Fruit fly (Drosophila melanogaster): Measurements from ENCODE around the gene Ccp84Ac.

Gene Ccp84Ac

DNA sequence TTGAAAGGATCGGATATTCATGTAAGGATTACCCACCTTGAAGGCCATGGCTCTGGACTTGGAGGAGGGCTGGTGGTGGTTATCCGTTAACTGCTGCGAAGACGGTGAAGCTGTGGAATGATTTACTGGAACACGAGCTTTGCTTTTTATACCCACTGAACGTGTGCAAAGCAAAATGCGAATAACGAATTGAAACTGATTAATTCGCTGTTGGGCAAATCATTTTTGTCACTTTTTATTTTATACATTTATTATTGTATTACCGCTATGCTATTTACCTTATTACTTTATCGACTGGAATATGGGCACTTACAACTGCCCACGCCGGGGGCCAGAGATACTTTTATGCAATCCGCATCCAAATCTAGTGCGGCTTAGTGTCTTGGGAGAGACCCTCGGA lies 5.9 kb downstream of the Ccp84Ac start, which contains the start of gene Ccp84Af:
Gene Ccp84Af (minus strand): TSS at position 101 of the 400 bp plus-strand sequence.
- TF ChIP-seq EcR (GFP tag; optimal IDR thresholded peaks at IDR 0.05) (no peak), usp (GFP tag; optimal IDR thresholded peaks at IDR 0.05) (no peak), pan (optimal IDR thresholded peaks at IDR 0.05) (no peak), CG8478 (optimal IDR thresholded peaks at IDR 0.05) (no peak), Dll (optimal IDR thresholded peaks at IDR 0.05) (no peak), psq (optimal IDR thresholded peaks at IDR 0.05) (no peak)

- TF ChIP-seq pan (optimal IDR thresholded peaks at IDR 0.05): no peak
- TF ChIP-seq Dll (optimal IDR thresholded peaks at IDR 0.05): no peak
- TF ChIP-seq psq (optimal IDR thresholded peaks at IDR 0.05): no peak
- TF ChIP-seq usp (GFP tag; optimal IDR thresholded peaks at IDR 0.05): no peak
- no peak for TF ChIP-seq CG8478 (optimal IDR thresholded peaks at IDR 0.05)
- no peak for TF ChIP-seq EcR (GFP tag; optimal IDR thresholded peaks at IDR 0.05)
Measured at dm6 chr3R:6688160-6688559, 7.9 kb downstream of the Ccp84Ac start.

dm6 chr3R:6687219-6687618 lies 8.9 kb downstream of the Ccp84Ac start:
- no peak for TF ChIP-seq EcR (GFP tag; optimal IDR thresholded peaks at IDR 0.05)
- no peak for TF ChIP-seq pan (optimal IDR thresholded peaks at IDR 0.05)
- TF ChIP-seq Dll (optimal IDR thresholded peaks at IDR 0.05): no peak
- no peak for TF ChIP-seq CG8478 (optimal IDR thresholded peaks at IDR 0.05)

dm6 chr3R:6686428-6686827 lies 9.6 kb downstream of the Ccp84Ac start, which contains the start of gene Ccp84Ag:
Gene Ccp84Ag, plus strand, starts transcription at chr3R:6686728.
- TF ChIP-seq psq (optimal IDR thresholded peaks at IDR 0.05): no peak
- no peak for TF ChIP-seq CG8478 (optimal IDR thresholded peaks at IDR 0.05)
- TF ChIP-seq usp (GFP tag; optimal IDR thresholded peaks at IDR 0.05): no peak
- no peak for TF ChIP-seq EcR (GFP tag; optimal IDR thresholded peaks at IDR 0.05)
- TF ChIP-seq pan (optimal IDR thresholded peaks at IDR 0.05): no peak
- no peak for TF ChIP-seq Dll (optimal IDR thresholded peaks at IDR 0.05)

- TF ChIP-seq psq (optimal IDR thresholded peaks at IDR 0.05) (no peak), EcR (GFP tag; optimal IDR thresholded peaks at IDR 0.05) (no peak), usp (GFP tag; optimal IDR thresholded peaks at IDR 0.05) (no peak), Dll (optimal IDR thresholded peaks at IDR 0.05) (no peak), CG8478 (optimal IDR thresholded peaks at IDR 0.05) (no peak), pan (optimal IDR thresholded peaks at IDR 0.05) (no peak)
Measured at dm6 chr3R:6684145-6684544, 11.9 kb downstream of the Ccp84Ac start, which contains the start of gene Edg84A. Gene Edg84A, plus strand, starts transcription at chr3R:6684445.

- TF ChIP-seq pan (optimal IDR thresholded peaks at IDR 0.05) (no peak), EcR (GFP tag; optimal IDR thresholded peaks at IDR 0.05) (no peak), usp (GFP tag; optimal IDR thresholded peaks at IDR 0.05) (no peak), Dll (optimal IDR thresholded peaks at IDR 0.05) (no peak), psq (optimal IDR thresholded peaks at IDR 0.05) (no peak)
Measured at dm6 chr3R:6683671-6684070, 12.4 kb downstream of the Ccp84Ac start.

dm6 chr3R:6683135-6683534 lies 12.9 kb downstream of the Ccp84Ac start:
- TF ChIP-seq pan (optimal IDR thresholded peaks at IDR 0.05) (no peak), EcR (GFP tag; optimal IDR thresholded peaks at IDR 0.05) (no peak), usp (GFP tag; optimal IDR thresholded peaks at IDR 0.05) (no peak), Dll (optimal IDR thresholded peaks at IDR 0.05) (no peak), psq (optimal IDR thresholded peaks at IDR 0.05) (no peak), CG8478 (optimal IDR thresholded peaks at IDR 0.05) (no peak)

- TF ChIP-seq EcR (GFP tag; optimal IDR thresholded peaks at IDR 0.05) (peak in 1 of 2 experiments; percentile 16), usp (GFP tag; optimal IDR thresholded peaks at IDR 0.05) (no peak), psq (optimal IDR thresholded peaks at IDR 0.05) (no peak), pan (optimal IDR thresholded peaks at IDR 0.05) (no peak), CG8478 (optimal IDR thresholded peaks at IDR 0.05) (peak; percentile 89), Dll (optimal IDR thresholded peaks at IDR 0.05) (no peak)
Measured at dm6 chr3R:6678480-6678879, 17.6 kb downstream of the Ccp84Ac start, which contains the start of gene lab. Gene lab, minus strand, starts transcription at chr3R:6678590.

DNA sequence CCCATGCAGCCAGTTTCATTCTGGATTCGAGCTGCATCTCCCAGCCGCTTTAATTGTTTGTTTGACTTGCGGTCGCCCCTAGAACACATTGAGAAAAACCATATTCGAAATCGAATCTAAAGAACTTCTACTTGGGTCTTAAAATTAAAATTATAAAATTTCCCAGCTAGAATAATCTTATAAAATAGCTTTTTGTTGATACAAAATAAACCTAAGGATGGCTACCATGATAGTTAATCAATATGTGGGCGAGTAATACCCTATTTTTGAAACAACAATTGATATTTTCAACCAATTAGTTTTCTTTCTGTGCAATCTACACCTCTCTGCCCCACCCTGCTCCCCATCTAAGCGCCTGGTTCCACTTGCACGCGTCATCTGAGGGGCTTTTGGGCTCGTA lies 21.5 kb downstream of the Ccp84Ac start:
- TF ChIP-seq usp (GFP tag; optimal IDR thresholded peaks at IDR 0.05) (no peak), psq (optimal IDR thresholded peaks at IDR 0.05) (no peak), EcR (GFP tag; optimal IDR thresholded peaks at IDR 0.05) (no peak), Dll (optimal IDR thresholded peaks at IDR 0.05) (no peak), CG8478 (optimal IDR thresholded peaks at IDR 0.05) (no peak), pan (optimal IDR thresholded peaks at IDR 0.05) (no peak)

dm6 chr3R:6672303-6673007 lies 23.6 kb downstream of the Ccp84Ac start:
- TF ChIP-seq psq (optimal IDR thresholded peaks at IDR 0.05) (no peak), EcR (GFP tag; optimal IDR thresholded peaks at IDR 0.05) (no peak), CG8478 (optimal IDR thresholded peaks at IDR 0.05) (no peak), pan (optimal IDR thresholded peaks at IDR 0.05) (no peak), Dll (optimal IDR thresholded peaks at IDR 0.05) (no peak), usp (GFP tag; optimal IDR thresholded peaks at IDR 0.05) (no peak)

dm6 chr3R:6668234-6668633 lies 27.8 kb downstream of the Ccp84Ac start:
- no peak for TF ChIP-seq psq (optimal IDR thresholded peaks at IDR 0.05)
- no peak for TF ChIP-seq Dll (optimal IDR thresholded peaks at IDR 0.05)
- TF ChIP-seq EcR (GFP tag; optimal IDR thresholded peaks at IDR 0.05): no peak

DNA sequence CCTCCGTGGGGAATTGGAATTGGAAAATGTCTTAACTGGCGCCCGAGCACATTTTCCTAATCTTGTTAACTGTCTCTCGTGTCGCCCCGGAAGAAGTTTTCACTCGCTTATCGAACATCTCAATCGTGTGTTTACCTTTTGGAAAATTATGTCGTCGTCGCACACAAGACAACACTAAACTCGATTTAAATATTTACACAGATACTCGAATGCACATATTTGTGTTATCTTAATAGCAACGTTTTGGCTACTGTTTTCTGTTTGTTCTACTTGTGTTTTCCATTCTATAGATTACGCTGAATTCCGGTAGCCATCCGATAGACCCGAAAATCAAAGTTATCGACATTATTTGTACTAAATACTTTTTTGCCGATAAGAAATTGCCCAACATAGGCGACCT lies 28.8 kb downstream of the Ccp84Ac start:
- TF ChIP-seq pan (optimal IDR thresholded peaks at IDR 0.05) (no peak), psq (optimal IDR thresholded peaks at IDR 0.05) (no peak), CG8478 (optimal IDR thresholded peaks at IDR 0.05) (no peak), EcR (GFP tag; optimal IDR thresholded peaks at IDR 0.05) (no peak), Dll (optimal IDR thresholded peaks at IDR 0.05) (no peak), usp (GFP tag; optimal IDR thresholded peaks at IDR 0.05) (no peak)
